Fruit fly (Drosophila melanogaster): ENCODE measurements around the gene Pkd2.
A peak's percentile ranks its signal among the peaks of the same experiment; 100 is the strongest.

The Pkd2 gene

DNA sequence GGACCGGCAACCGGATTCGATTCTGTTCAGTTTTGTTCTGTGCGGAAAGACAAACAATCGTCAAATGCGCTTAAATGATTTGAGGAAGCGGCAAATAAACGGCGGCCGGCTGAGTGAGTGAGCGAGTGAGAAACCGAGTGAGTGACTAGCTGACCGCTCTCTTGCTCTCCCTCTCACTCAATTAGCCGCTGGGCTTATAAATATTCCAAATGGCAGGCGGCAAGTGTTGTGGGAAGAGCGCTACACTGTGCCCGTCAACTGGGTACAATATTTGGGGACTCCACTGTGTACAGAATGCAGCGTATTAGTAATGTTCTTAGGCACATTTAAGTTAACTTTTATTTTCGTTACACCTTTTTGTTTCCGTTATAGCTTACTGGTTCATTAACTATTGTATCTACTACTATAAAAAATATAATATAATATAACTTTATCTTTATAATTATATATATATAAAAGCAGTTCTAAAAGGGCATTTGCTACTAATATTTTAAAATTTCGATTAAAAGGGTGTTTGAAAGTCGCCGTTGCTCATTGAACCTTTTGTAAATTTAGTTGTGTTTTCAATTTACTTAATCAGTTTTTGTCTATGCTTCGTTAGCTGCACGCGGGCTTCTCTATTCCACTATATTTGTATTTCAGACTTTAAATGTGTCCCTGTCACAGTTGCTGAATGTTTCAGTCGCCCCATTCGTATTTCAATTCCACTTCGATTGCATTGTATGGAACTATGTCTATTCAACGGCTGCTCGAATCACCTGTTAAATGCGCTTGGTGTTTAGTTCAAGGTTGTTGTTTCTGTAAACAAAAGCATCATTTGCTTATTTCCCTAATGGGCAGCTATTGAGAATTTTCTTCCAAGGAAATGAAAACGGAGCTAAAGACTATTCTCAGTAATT is 24.0 kb downstream of the Pkd2 start (continued):
- TF ChIP-seq luna (GFP tag; optimal IDR thresholded peaks at IDR 0.05) (no peak), CG17568 (GFP tag; optimal IDR thresholded peaks at IDR 0.05) (no peak), CG6791 (GFP tag; IDR thresholded peaks at IDR 0.05; ENCODE audit: partially characterized antibody) (0 out of 3 replicates have a peak, but pooled peaks have one; percentile 20), TFAM (GFP tag; optimal IDR thresholded peaks at IDR 0.05) (no peak), Sox100B (GFP tag; optimal IDR thresholded peaks at IDR 0.05) (peak; percentile 8), schlank (tag; optimal IDR thresholded peaks at IDR 0.05) (no peak), h (optimal IDR thresholded peaks at IDR 0.05) (no peak), row (GFP tag; IDR thresholded peaks at IDR 0.05) (peak; percentile 66), gcm2 (GFP tag; optimal IDR thresholded peaks at IDR 0.05) (no peak), MTF-1 (GFP tag; optimal IDR thresholded peaks at IDR 0.05; ENCODE audit: borderline replicate concordance) (no peak), CG12744 (GFP tag; optimal IDR thresholded peaks at IDR 0.05) (no peak), CG2712 (tag; optimal IDR thresholded peaks at IDR 0.05) (peak; percentile 20), zf30C (GFP tag; optimal IDR thresholded peaks at IDR 0.05) (no peak), CG9797 (GFP tag; optimal IDR thresholded peaks at IDR 0.05) (no peak), fu2 (GFP tag; optimal IDR thresholded peaks at IDR 0.05) (no peak), D19A (tag; optimal IDR thresholded peaks at IDR 0.05) (peak; percentile 95), Dad (GFP tag; optimal IDR thresholded peaks at IDR 0.05) (no peak), nom (GFP tag; optimal IDR thresholded peaks at IDR 0.05) (no peak), CG4617 (GFP tag; optimal IDR thresholded peaks at IDR 0.05; ENCODE audit: borderline replicate concordance) (no peak), ftz-f1 (GFP tag; optimal IDR thresholded peaks at IDR 0.05) (no peak), CG2199 (GFP tag; IDR thresholded peaks at IDR 0.05) (0 out of 3 replicates have a peak, but pooled peaks have one; percentile 48), gem (tag; optimal IDR thresholded peaks at IDR 0.05) (peak; percentile 37), Fer1 (GFP tag; optimal IDR thresholded peaks at IDR 0.05) (peak; percentile 3), ATbp (GFP tag; optimal IDR thresholded peaks at IDR 0.05) (no peak), CG8765 (GFP tag; IDR thresholded peaks at IDR 0.05) (no peak), jing (GFP tag; optimal IDR thresholded peaks at IDR 0.05) (no peak), crol (GFP tag; IDR thresholded peaks at IDR 0.05) (no peak), CG3163 (GFP tag; optimal IDR thresholded peaks at IDR 0.05) (no peak), Hr78 (GFP tag; optimal IDR thresholded peaks at IDR 0.05) (no peak), CG11695 (GFP tag; IDR thresholded peaks at IDR 0.05) (no peak), ranshi (GFP tag; IDR thresholded peaks at IDR 0.05) (no peak), Dll (GFP tag; IDR thresholded peaks at IDR 0.05; ENCODE audit: partially characterized antibody) (0 out of 4 replicates have a peak, but pooled peaks have one; percentile 30), CoRest (tag; optimal IDR thresholded peaks at IDR 0.05) (no peak), CG17328 (GFP tag; IDR thresholded peaks at IDR 0.05) (no peak), CG10979 (tag; optimal IDR thresholded peaks at IDR 0.05) (peak; percentile 8), zen2 (GFP tag; IDR thresholded peaks at IDR 0.05; ENCODE audit: partially characterized antibody) (peak; percentile 6; the same call in 1 of the 3 replicates), jigr1 (GFP tag; IDR thresholded peaks at IDR 0.05) (no peak), CG2889 (GFP tag; IDR thresholded peaks at IDR 0.05) (no peak), CG16779 (GFP tag; IDR thresholded peaks at IDR 0.05) (0 out of 2 replicates have a peak, but pooled peaks have one; percentile 43), CG18764 (GFP tag; optimal IDR thresholded peaks at IDR 0.05) (no peak), CG1647 (GFP tag; optimal IDR thresholded peaks at IDR 0.05) (no peak), CG10366 (GFP tag; IDR thresholded peaks at IDR 0.05) (no peak), chm (GFP tag; IDR thresholded peaks at IDR 0.05) (no peak; the same call in 1 of the 2 replicates), Opbp (GFP tag; IDR thresholded peaks at IDR 0.05; ENCODE audit: partially characterized antibody) (0 out of 3 replicates have a peak, but pooled peaks have one; percentile 11), Myb (GFP tag; optimal IDR thresholded peaks at IDR 0.05) (no peak), CG12104 (GFP tag; optimal IDR thresholded peaks at IDR 0.05) (no peak), knrl (GFP tag; IDR thresholded peaks at IDR 0.05; ENCODE audit: partially characterized antibody) (0 out of 3 replicates have a peak, but pooled peaks have one; percentile 11), dpn (GFP tag; optimal IDR thresholded peaks at IDR 0.05) (peak in 1 of 2 experiments; percentile 30)

All from whole organism, embryonic.